Worm (Caenorhabditis elegans): Measurements from ENCODE around the gene atf-2.
A peak's percentile ranks its signal among the peaks of the same experiment; 100 is the strongest.

atf-2 gene

ce11 chrII:8789828-8790558, 38.2 kb downstream of the atf-2 start, which contains the start of gene F07H5.13:
F07H5.13 (plus strand) TSS chrII:8790557.
- peak; percentile 76 for TF ChIP-seq dve-1 (tag; optimal IDR thresholded peaks at IDR 0.05; ENCODE audit: insufficient read depth)
- no peak for TF ChIP-seq ceh-82 (tag; optimal IDR thresholded peaks at IDR 0.05)
- peak; percentile 37 for TF ChIP-seq mes-2 (tag; optimal IDR thresholded peaks at IDR 0.05; ENCODE audit: poor library complexity, severe bottlenecking)
- 0 out of 2 replicates have a peak, but pooled peaks have one; percentile 9 for TF ChIP-seq snpc-1.2 (GFP tag; IDR thresholded peaks at IDR 0.05)
- TF ChIP-seq snpc-4 (tag; optimal IDR thresholded peaks at IDR 0.05) = no peak
- no peak for TF ChIP-seq fkh-10 (GFP tag; optimal IDR thresholded peaks at IDR 0.05)
- TF ChIP-seq zfp-3 (GFP tag; conservative IDR thresholded peaks at IDR 0.05) = peak; percentile 83
- peak; percentile 40; the same call in 1 of the 2 replicates for TF ChIP-seq nhr-42 (GFP tag; IDR thresholded peaks at IDR 0.05)
- peak; percentile 0 for TF ChIP-seq F10B5.3 (tag; optimal IDR thresholded peaks at IDR 0.05)
- TF ChIP-seq Y48G9A.11 (GFP tag; IDR thresholded peaks at IDR 0.05) = no peak
- 0 out of 2 replicates have a peak, but pooled peaks have one; percentile 33 for TF ChIP-seq ceh-20 (GFP tag; IDR thresholded peaks at IDR 0.05)
- no peak for TF ChIP-seq mdt-29 (GFP tag; IDR thresholded peaks at IDR 0.05)
- peak in 1 of 2 experiments; percentile 35 for TF ChIP-seq hif-1 (tag; optimal IDR thresholded peaks at IDR 0.05)
- peak; percentile 59 for TF ChIP-seq T20F7.1 (GFP tag; optimal IDR thresholded peaks at IDR 0.05)
- TF ChIP-seq lin-15B (tag; optimal IDR thresholded peaks at IDR 0.05) = no peak
- TF ChIP-seq arid-1 (GFP tag; conservative IDR thresholded peaks at IDR 0.05) = peak; percentile 56
- no peak for TF ChIP-seq ceh-62 (tag; optimal IDR thresholded peaks at IDR 0.05)
- no peak for TF ChIP-seq hlh-30 (tag; optimal IDR thresholded peaks at IDR 0.05; ENCODE audit: insufficient read depth)
- TF ChIP-seq ceh-44 (GFP tag; IDR thresholded peaks at IDR 0.05) = no peak
- no peak for TF ChIP-seq unc-62 (GFP tag; optimal IDR thresholded peaks at IDR 0.05 in 1 of 2)
- TF ChIP-seq unc-62 (tag; optimal IDR thresholded peaks at IDR 0.05) = no peak
- no peak for TF ChIP-seq egl-27 (tag; optimal IDR thresholded peaks at IDR 0.05)
- TF ChIP-seq ceh-28 (tag; optimal IDR thresholded peaks at IDR 0.05) = no peak
- TF ChIP-seq ama-1 (optimal IDR thresholded peaks at IDR 0.05) = peak; percentile 16
- no peak for TF ChIP-seq set-16 (GFP tag; IDR thresholded peaks at IDR 0.05)
- TF ChIP-seq nhr-11 (tag; optimal IDR thresholded peaks at IDR 0.05) = peak; percentile 35
- TF ChIP-seq tag-97 (GFP tag; IDR thresholded peaks at IDR 0.05) = no peak
- TF ChIP-seq cey-2 (tag; optimal IDR thresholded peaks at IDR 0.05; ENCODE audit: borderline replicate concordance, insufficient read depth) = no peak
- no peak for TF ChIP-seq zip-11 (GFP tag; IDR thresholded peaks at IDR 0.05)
- TF ChIP-seq sdz-12 (GFP tag; optimal IDR thresholded peaks at IDR 0.05) = peak; percentile 37
- TF ChIP-seq F49E8.2 (tag; optimal IDR thresholded peaks at IDR 0.05; ENCODE audit: borderline replicate concordance) = no peak
- TF ChIP-seq daf-19 (GFP tag; conservative IDR thresholded peaks at IDR 0.05) = no peak
- TF ChIP-seq ceh-32 (tag; optimal IDR thresholded peaks at IDR 0.05; ENCODE audit: poor library complexity) = no peak
- TF ChIP-seq unc-39 (tag; optimal IDR thresholded peaks at IDR 0.05) = no peak
- TF ChIP-seq vab-7 (GFP tag; IDR thresholded peaks at IDR 0.05) = no peak
- TF ChIP-seq lin-1 (GFP tag; IDR thresholded peaks at IDR 0.05) = no peak
- no peak for TF ChIP-seq F26F4.8 (GFP tag; conservative IDR thresholded peaks at IDR 0.05)
- TF ChIP-seq hmg-1.1 (GFP tag; IDR thresholded peaks at IDR 0.05) = 0 out of 2 replicates have a peak, but pooled peaks have one; percentile 42
- no peak for TF ChIP-seq zip-2 (tag; optimal IDR thresholded peaks at IDR 0.05)
- TF ChIP-seq dpl-1 (GFP tag; optimal IDR thresholded peaks at IDR 0.05) = no peak
- 0 out of 2 replicates have a peak, but pooled peaks have one; percentile 12 for TF ChIP-seq php-3 (GFP tag; IDR thresholded peaks at IDR 0.05)
- no peak for TF ChIP-seq nhr-111 (GFP tag; optimal IDR thresholded peaks at IDR 0.05)
- peak; percentile 35 for TF ChIP-seq nhr-6 (tag; optimal IDR thresholded peaks at IDR 0.05)
- no peak for TF ChIP-seq ZK337.2 (GFP tag; IDR thresholded peaks at IDR 0.05)
- no peak for TF ChIP-seq dmd-6 (GFP tag; IDR thresholded peaks at IDR 0.05)
- TF ChIP-seq lin-29 (GFP tag; IDR thresholded peaks at IDR 0.05) = no peak
- no peak for TF ChIP-seq lir-3 (tag; optimal IDR thresholded peaks at IDR 0.05)
- TF ChIP-seq Y105C5A.15 (GFP tag; IDR thresholded peaks at IDR 0.05) = no peak
- TF ChIP-seq nhr-76 (tag; optimal IDR thresholded peaks at IDR 0.05) = no peak
- no peak for TF ChIP-seq ztf-11 (tag; optimal IDR thresholded peaks at IDR 0.05)
